Fruit fly (Drosophila melanogaster) whole organism, embryonic: ENCODE data around the gene heix.

Source experiments
- Abd-B ChIP-seq: fragments of 200-800 bp; sonication (Bioruptor generic); optimal IDR thresholded peaks from 2 replicates; lab custom pipeline; 2018; ENCODE audit warnings: missing biosample characterization, mild to moderate bottlenecking, missing genetic modification characterization, moderate library complexity
- Bteb2 ChIP-seq: fragments of 200-800 bp; sonication (Bioruptor generic); optimal IDR thresholded peaks from 2 replicates; lab custom pipeline; 2016; ENCODE audit warnings: missing biosample characterization, missing genetic modification characterization
- CG10209 ChIP-seq: fragments of 200-800 bp; sonication (Bioruptor generic); optimal IDR thresholded peaks from 3 replicates; lab custom pipeline; 2017; ENCODE audit warnings: missing biosample characterization, mild to moderate bottlenecking, missing genetic modification characterization, missing genetic modification reagents
- CG10462 ChIP-seq: fragments of 200-800 bp; sonication (Bioruptor generic); optimal IDR thresholded peaks from 2 replicates; lab custom pipeline; 2016; ENCODE audit warnings: missing biosample characterization, missing genetic modification characterization
- CG10654 ChIP-seq: fragments of 200-800 bp; sonication (Bioruptor generic); optimal IDR thresholded peaks from 2 replicates; lab custom pipeline; 2016; ENCODE audit warnings: missing biosample characterization, missing genetic modification characterization
- CG10979 ChIP-seq: fragments of 200-800 bp; sonication (Bioruptor generic); optimal IDR thresholded peaks from 2 replicates; lab custom pipeline; 2018; ENCODE audit warnings: missing biosample characterization, mild to moderate bottlenecking, missing genetic modification characterization, moderate library complexity
- CG12236 ChIP-seq: fragments of 200-800 bp; sonication (Bioruptor generic); optimal IDR thresholded peaks from 2 replicates; lab custom pipeline; 2016; ENCODE audit warnings: missing biosample characterization, missing genetic modification characterization
- CG13424 ChIP-seq: fragments of 200-800 bp; sonication (Bioruptor generic); optimal IDR thresholded peaks from 2 replicates; lab custom pipeline; 2019; ENCODE audit warnings: missing biosample characterization, mild to moderate bottlenecking, missing genetic modification characterization, moderate library complexity
- CG1529 ChIP-seq: fragments of 200-800 bp; sonication (Bioruptor generic); optimal IDR thresholded peaks from 3 replicates; lab custom pipeline; 2018; ENCODE audit warnings: missing biosample characterization, missing genetic modification characterization
- CG1603 ChIP-seq: fragments of 200-800 bp; sonication (Bioruptor generic); optimal IDR thresholded peaks from 2 replicates; lab custom pipeline; 2019; ENCODE audit warnings: missing biosample characterization, mild to moderate bottlenecking, missing genetic modification characterization, moderate library complexity
- CG17912 ChIP-seq: fragments of 200-800 bp; sonication (Bioruptor generic); optimal IDR thresholded peaks from 2 replicates; lab custom pipeline; 2018; ENCODE audit warnings: missing biosample characterization, mild to moderate bottlenecking, missing genetic modification characterization
- CG18599 ChIP-seq: fragments of 200-800 bp; sonication (Bioruptor generic); optimal IDR thresholded peaks from 3 replicates; lab custom pipeline; 2017; ENCODE audit warnings: missing biosample characterization, missing genetic modification characterization, mild to moderate bottlenecking, moderate library complexity, missing genetic modification reagents
- CG33213 ChIP-seq: fragments of 200-800 bp; sonication (Bioruptor generic); optimal IDR thresholded peaks from 3 replicates; lab custom pipeline; 2016; ENCODE audit warnings: missing biosample characterization, missing genetic modification characterization
- CG3726 ChIP-seq: fragments of 200-800 bp; sonication (Bioruptor generic); IDR thresholded peaks from 3 replicates; pipeline ENCODE4, ENCODE4 v1.3.6; 2022; ENCODE audit warnings: missing biosample characterization, missing genetic modification characterization
- CG4424 ChIP-seq: fragments of 200-800 bp; sonication (Bioruptor generic); optimal IDR thresholded peaks from 3 replicates; lab custom pipeline; 2016; ENCODE audit warnings: missing biosample characterization, missing genetic modification characterization
- CG5245 ChIP-seq: fragments of 200-800 bp; sonication (Bioruptor generic); optimal IDR thresholded peaks from 3 replicates; lab custom pipeline; 2016; ENCODE audit warnings: missing biosample characterization, missing genetic modification characterization
- CG6175 ChIP-seq: fragments of 200-800 bp; sonication (Bioruptor generic); IDR thresholded peaks from 3 replicates; pipeline ENCODE4 v1.3.6; 2022; ENCODE audit warnings: missing biosample characterization, missing genetic modification characterization
- CG6765 ChIP-seq: fragments of 200-800 bp; sonication (Bioruptor generic); optimal IDR thresholded peaks from 3 replicates; lab custom pipeline; 2017; ENCODE audit warnings: missing biosample characterization, mild to moderate bottlenecking, missing genetic modification characterization
- CG7745 ChIP-seq: fragments of 200-800 bp; sonication (Bioruptor generic); optimal IDR thresholded peaks from 2 replicates; lab custom pipeline; 2018; ENCODE audit warnings: missing biosample characterization, mild to moderate bottlenecking, missing genetic modification characterization, moderate library complexity
- CG8290 ChIP-seq, 3 experiments: fragments of 200-800 bp; sonication (Bioruptor generic); optimal IDR thresholded peaks; 2 replicates each; lab custom pipeline; 2016 to 2019; ENCODE audit warnings: missing biosample characterization in 3 of 3, missing genetic modification characterization in 3 of 3, mild to moderate bottlenecking in 2 of 3, moderate library complexity in 1 of 3
- CG8359 ChIP-seq: fragments of 200-800 bp; sonication (Bioruptor generic); optimal IDR thresholded peaks from 2 replicates; lab custom pipeline; 2017; ENCODE audit warnings: missing biosample characterization, mild to moderate bottlenecking, missing genetic modification characterization, borderline replicate concordance
- CG8388 ChIP-seq: fragments of 200-800 bp; sonication (Bioruptor generic); optimal IDR thresholded peaks from 2 replicates; lab custom pipeline; 2019; ENCODE audit warnings: missing biosample characterization, mild to moderate bottlenecking, missing genetic modification characterization, moderate library complexity
- CG8924 ChIP-seq: fragments of 200-800 bp; optimal IDR thresholded peaks from 3 replicates; lab custom pipeline; 2019; ENCODE audit warnings: missing biosample characterization, mild to moderate bottlenecking, missing genetic modification characterization, moderate library complexity
- Dad ChIP-seq: fragments of 200-800 bp; sonication (Bioruptor generic); optimal IDR thresholded peaks from 3 replicates; lab custom pipeline; 2016; ENCODE audit warnings: missing biosample characterization, missing genetic modification characterization
- Fer3 ChIP-seq: fragments of 200-800 bp; sonication (Bioruptor generic); optimal IDR thresholded peaks from 2 replicates; lab custom pipeline; 2018; ENCODE audit warnings: missing biosample characterization, mild to moderate bottlenecking, missing genetic modification characterization, moderate library complexity
- HHEX ChIP-seq: fragments of 200-800 bp; sonication (Bioruptor generic); optimal IDR thresholded peaks from 3 replicates; lab custom pipeline; 2017; ENCODE audit warnings: missing biosample characterization, mild to moderate bottlenecking, missing genetic modification characterization, missing genetic modification reagents
- Hand ChIP-seq: fragments of 200-800 bp; sonication (Bioruptor generic); optimal IDR thresholded peaks from 2 replicates; lab custom pipeline; 2017; ENCODE audit warnings: mild to moderate bottlenecking, missing biosample characterization, missing genetic modification reagents, missing genetic modification characterization
- Hsf ChIP-seq: fragments of 200-800 bp; sonication (Bioruptor generic); optimal IDR thresholded peaks from 3 replicates; lab custom pipeline; 2016; ENCODE audit warnings: missing biosample characterization, missing genetic modification characterization
- Lim3 ChIP-seq: fragments of 200-800 bp; sonication (Bioruptor generic); IDR thresholded peaks from 2 replicates; pipeline ENCODE4 v1.3.6; 2022; ENCODE audit warnings: missing biosample characterization, missing genetic modification characterization
- Meics ChIP-seq: fragments of 200-800 bp; sonication (Bioruptor generic); optimal IDR thresholded peaks from 2 replicates; lab custom pipeline; 2017; ENCODE audit warnings: missing biosample characterization, mild to moderate bottlenecking, missing genetic modification characterization
- Side ChIP-seq: fragments of 200-800 bp; sonication (Bioruptor generic); optimal IDR thresholded peaks from 2 replicates; lab custom pipeline; 2016; ENCODE audit warnings: missing biosample characterization, missing genetic modification characterization
- Sox100B ChIP-seq: fragments of 200-800 bp; sonication (Bioruptor generic); optimal IDR thresholded peaks from 3 replicates; lab custom pipeline; 2018; ENCODE audit warnings: missing biosample characterization, mild to moderate bottlenecking, missing genetic modification characterization
- Stat92E ChIP-seq, 3 experiments: fragments of >200 bp in 2 of 3; fragments of 200-800 bp in 1 of 3; sonication (Bioruptor generic) in 1 of 3; optimal IDR thresholded peaks; 2 replicates each; lab custom pipeline; 2017 to 2019; ENCODE audit warnings: missing biosample characterization in 3 of 3, missing genetic modification characterization in 3 of 3, mild to moderate bottlenecking in 1 of 3, moderate library complexity in 1 of 3
- ab ChIP-seq: fragments of 200-800 bp; sonication (Bioruptor generic); optimal IDR thresholded peaks from 2 replicates; lab custom pipeline; 2016; ENCODE audit warnings: missing biosample characterization, missing genetic modification characterization
- az2 ChIP-seq: fragments of 200-800 bp; sonication (Bioruptor generic); optimal IDR thresholded peaks from 3 replicates; lab custom pipeline; 2016; ENCODE audit warnings: missing biosample characterization, missing genetic modification characterization
- bab2 ChIP-seq: fragments of 200-800 bp; sonication (Bioruptor generic); optimal IDR thresholded peaks from 2 replicates; lab custom pipeline; 2016; ENCODE audit warnings: missing biosample characterization, missing genetic modification characterization
- chif ChIP-seq, 2 experiments: fragments of 200-800 bp; sonication (Bioruptor generic); optimal IDR thresholded peaks; 3 replicates each; lab custom pipeline; 2016; ENCODE audit warnings: missing biosample characterization in 2 of 2, missing genetic modification characterization in 2 of 2
- disco-r ChIP-seq: fragments of 200-800 bp; sonication (Bioruptor generic); optimal IDR thresholded peaks from 2 replicates; lab custom pipeline; 2016; ENCODE audit warnings: missing biosample characterization, missing genetic modification characterization
- eyg ChIP-seq: fragments of 200-800 bp; sonication (Bioruptor generic); optimal IDR thresholded peaks from 3 replicates; lab custom pipeline; 2016; ENCODE audit warnings: missing biosample characterization, missing genetic modification characterization
- nmo ChIP-seq: fragments of 200-800 bp; sonication (Bioruptor generic); optimal IDR thresholded peaks from 2 replicates; lab custom pipeline; 2018; ENCODE audit warnings: missing biosample characterization, mild to moderate bottlenecking, missing genetic modification characterization, moderate library complexity
- otp ChIP-seq: fragments of 200-800 bp; sonication (Bioruptor generic); IDR thresholded peaks from 3 replicates; pipeline ENCODE4, ENCODE4 v1.3.6; 2022; ENCODE audit warnings: missing biosample characterization, missing genetic modification characterization
- pita ChIP-seq: fragments of 200-800 bp; sonication (Bioruptor generic); optimal IDR thresholded peaks from 2 replicates; lab custom pipeline; 2017; ENCODE audit warnings: missing biosample characterization, mild to moderate bottlenecking, missing genetic modification characterization
- sc ChIP-seq, 3 experiments: fragments of >200 bp in 2 of 3; fragments of 200-800 bp in 1 of 3; sonication (Bioruptor generic) in 1 of 3; optimal IDR thresholded peaks; 2 replicates in 2 of 3; 3 replicates in 1 of 3; lab custom pipeline; 2017; ENCODE audit warnings: mild to moderate bottlenecking in 1 of 3, missing biosample characterization in 1 of 3, missing genetic modification characterization in 1 of 3, missing genetic modification reagents in 1 of 3
- sug ChIP-seq: fragments of 200-800 bp; optimal IDR thresholded peaks from 2 replicates; lab custom pipeline; 2019; ENCODE audit warnings: missing biosample characterization, mild to moderate bottlenecking, missing genetic modification characterization, moderate library complexity
- ttk ChIP-seq: fragments of 200-800 bp; sonication (Bioruptor generic); IDR thresholded peaks from 2 replicates; pipeline ENCODE4 v2.1.2; 2022; ENCODE audit warnings: missing biosample characterization, missing genetic modification characterization
- yki ChIP-seq: fragments of >200 bp; optimal IDR thresholded peaks from 3 replicates; lab custom pipeline; 2018
- zfh1 ChIP-seq: fragments of 200-800 bp; sonication (Bioruptor generic); IDR thresholded peaks from 3 replicates; pipeline ENCODE4 v1.3.6; 2022; ENCODE audit warnings: missing biosample characterization, missing genetic modification characterization
- zfh2 ChIP-seq: fragments of 200-800 bp; sonication (Bioruptor generic); optimal IDR thresholded peaks from 2 replicates; lab custom pipeline; 2016; ENCODE audit warnings: missing biosample characterization, missing genetic modification characterization

The heix gene

DNA sequence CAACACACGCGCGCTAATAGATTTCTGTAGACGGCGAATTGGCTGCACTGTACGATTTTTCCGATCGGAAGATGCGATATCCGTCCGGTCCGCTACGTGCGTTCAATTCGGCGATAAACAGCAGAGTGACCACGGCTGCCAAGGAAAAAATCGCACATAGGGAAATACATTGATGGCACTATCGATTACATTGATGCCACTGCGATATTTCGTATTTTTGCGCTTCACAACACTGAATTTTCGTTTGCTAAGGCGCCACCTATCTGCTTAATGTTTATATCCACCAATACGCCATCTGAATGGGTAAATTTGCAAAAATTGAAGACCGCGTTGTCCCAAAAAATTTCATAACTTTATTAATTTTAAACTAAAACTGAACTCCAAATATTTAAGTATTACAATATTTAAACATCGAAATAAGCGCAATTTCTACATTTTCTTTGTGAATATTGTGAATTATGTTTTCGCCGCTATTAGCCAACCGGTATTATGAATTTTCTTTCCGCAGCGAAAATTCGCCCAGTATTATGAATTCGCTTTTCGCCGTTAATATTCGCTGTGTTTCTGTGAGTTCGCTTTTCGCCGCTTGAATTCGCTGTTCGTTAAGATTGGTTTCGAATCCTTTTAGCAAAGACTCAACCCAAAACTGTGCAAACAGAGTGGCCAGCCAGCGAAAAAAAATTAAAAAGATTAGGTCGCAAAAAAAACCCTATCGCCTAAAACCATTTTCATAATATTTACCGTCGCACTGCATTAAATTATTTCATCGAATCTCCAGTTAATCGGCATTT, 11.9 kb downstream of the heix start, which contains the start of the genes crp and pkaap (continued):
- TF ChIP-seq CG1529 (GFP tag; lab: Kevin White, UChicago) (peak; percentile 61), CG8924 (tag; lab: Kevin White, UChicago) (peak; percentile 49), CG6765 (peak; percentile 19), CG3726 (GFP tag; lab: Robert Waterston, UW) (no peak), Side (peak; percentile 82), CG10462 (peak; percentile 52), bab2 (GFP tag; lab: Kevin White, UChicago) (peak; percentile 90), eyg (peak; percentile 65), CG7745 (peak; percentile 34), CG8290 (GFP tag; optimal IDR thresholded peaks at IDR 0.05; lab: Kevin White, UChicago) (peak; percentile 88), CG8290 (tag; optimal IDR thresholded peaks at IDR 0.05; lab: Kevin White, UChicago) (peak; percentile 38 to 96), CG6175 (GFP tag; lab: Robert Waterston, UW) (no peak), yki (lab: Kevin White, UChicago) (no peak), az2 (GFP tag; lab: Kevin White, UChicago) (peak; percentile 82), Bteb2 (GFP tag; lab: Kevin White, UChicago) (peak; percentile 72), pita (peak; percentile 98), Hand (GFP tag; lab: Kevin White, UChicago) (peak; percentile 64), CG17912 (GFP tag; lab: Kevin White, UChicago) (peak; percentile 74), otp (GFP tag; lab: Robert Waterston, UW) (no peak), CG10979 (tag; lab: Kevin White, UChicago) (peak; percentile 100), disco-r (GFP tag; lab: Kevin White, UChicago) (peak; percentile 60), sug (peak; percentile 74), Fer3 (tag; lab: Kevin White, UChicago) (peak; percentile 75), CG8388 (GFP tag; lab: Kevin White, UChicago) (peak; percentile 54), CG12236 (peak; percentile 59), zfh2 (peak; percentile 84), Meics (GFP tag; lab: Kevin White, UChicago) (peak; percentile 67), chif (GFP tag; optimal IDR thresholded peaks at IDR 0.05; lab: Kevin White, UChicago) (peak; percentile 73 to 89), CG1603 (peak; percentile 89), Hsf (GFP tag; lab: Kevin White, UChicago) (peak; percentile 91), CG18599 (GFP tag; lab: Kevin White, UChicago) (peak; percentile 78), CG13424 (tag; lab: Kevin White, UChicago) (peak; percentile 46), CG33213 (GFP tag; lab: Kevin White, UChicago) (peak; percentile 95), CG5245 (peak; percentile 90), CG10209 (GFP tag; lab: Kevin White, UChicago) (peak; percentile 71), CG4424 (peak; percentile 75), Lim3 (GFP tag; lab: Robert Waterston, UW) (no peak), sc (optimal IDR thresholded peaks at IDR 0.05; lab: Kevin White, UChicago) (no peak), sc (GFP tag; optimal IDR thresholded peaks at IDR 0.05; lab: Kevin White, UChicago) (peak; percentile 45), zfh1 (no peak), Abd-B (no peak), ttk (GFP tag; lab: Robert Waterston, UW) (no peak), Stat92E (GFP tag; optimal IDR thresholded peaks at IDR 0.05; lab: Kevin White, UChicago) (peak in 1 of 3 experiments; percentile 84), CG8359 (GFP tag; lab: Kevin White, UChicago) (peak; percentile 26), CG10654 (GFP tag; lab: Kevin White, UChicago) (peak; percentile 82), HHEX (GFP tag; lab: Kevin White, UChicago) (peak; percentile 75), Sox100B (GFP tag; lab: Kevin White, UChicago) (no peak), Dad (GFP tag; lab: Kevin White, UChicago) (peak; percentile 87), nmo (peak; percentile 27), ab (GFP tag; lab: Kevin White, UChicago) (peak; percentile 56)
